Worm (Caenorhabditis elegans) whole organism, L1 larva: Measurements from ENCODE around the gene T05G5.4.
A peak's percentile ranks its signal among the peaks of the same experiment; 100 is the strongest.

ENCODE experiments used
- C16A3.4 ChIP-seq: fragments of 150-350 bp; optimal IDR thresholded peaks from 2 replicates; lab custom pipeline; 2014; ENCODE audit warnings: missing biosample characterization, missing genetic modification characterization
- Y116A8C.19 ChIP-seq: sonication (generic microtip); optimal IDR thresholded peaks from 2 replicates; lab custom pipeline; 2016; ENCODE audit warnings: missing compliant biosample characterization, missing genetic modification characterization, borderline replicate concordance
- alr-1 ChIP-seq: fragments of 200-800 bp; sonication (Bioruptor generic); optimal IDR thresholded peaks from 2 replicates; lab custom pipeline; 2018; ENCODE audit warnings: borderline replicate concordance, mild to moderate bottlenecking, missing genetic modification characterization, missing compliant biosample characterization
- aly-2 ChIP-seq: fragments of 150-350 bp; optimal IDR thresholded peaks from 2 replicates; lab custom pipeline; 2014; ENCODE audit warnings: missing biosample characterization, missing genetic modification characterization
- ama-1 ChIP-seq: fragments of 150-350 bp; optimal IDR thresholded peaks from 2 replicates; lab custom pipeline; 2014
- blmp-1 ChIP-seq: fragments of 150-350 bp; optimal IDR thresholded peaks from 2 replicates; lab custom pipeline; 2014; ENCODE audit warnings: missing biosample characterization, missing genetic modification characterization
- ceh-82 ChIP-seq, 3 experiments: fragments of 150-350 bp in 1 of 3; sonication (generic microtip) in 2 of 3; optimal IDR thresholded peaks; 2 replicates each; lab custom pipeline; 2014 to 2017; ENCODE audit warnings: missing biosample characterization in 3 of 3, missing genetic modification characterization in 3 of 3
- ceh-88 ChIP-seq: fragments of 200-800 bp; sonication (Bioruptor generic); IDR thresholded peaks from 2 replicates; pipeline ENCODE4 v1.3.6; 2022; ENCODE audit warnings: missing genetic modification characterization, missing compliant biosample characterization
- ces-1 ChIP-seq: fragments of 150-350 bp; optimal IDR thresholded peaks from 2 replicates; lab custom pipeline; 2014; ENCODE audit warnings: missing biosample characterization, missing genetic modification reagents, missing genetic modification characterization
- dpl-1 ChIP-seq, 3 experiments: fragments of 150-350 bp in 2 of 3; sonication (generic microtip) in 1 of 3; optimal IDR thresholded peaks; 2 replicates each; lab custom pipeline; 2014 to 2017; ENCODE audit warnings: missing biosample characterization in 3 of 3, missing genetic modification characterization in 3 of 3, missing genetic modification reagents in 3 of 3
- dsc-1 ChIP-seq: sonication (generic microtip); optimal IDR thresholded peaks from 2 replicates; lab custom pipeline; 2016; ENCODE audit warnings: mild to moderate bottlenecking, missing genetic modification characterization, missing compliant biosample characterization
- efl-1 ChIP-seq, 4 experiments: fragments of 150-350 bp; optimal IDR thresholded peaks in 3 of 4; peaks in 1 of 4; 1 replicate in 1 of 4; 2 replicates in 3 of 4; lab custom pipeline; 2014; ENCODE audit warnings: missing biosample characterization in 2 of 4, missing genetic modification characterization in 2 of 4, missing genetic modification reagents in 2 of 4
- efl-3 ChIP-seq: fragments of 200-800 bp; sonication (Bioruptor generic); optimal IDR thresholded peaks from 2 replicates; lab custom pipeline; 2018; ENCODE audit warnings: mild to moderate bottlenecking, missing genetic modification characterization, missing compliant biosample characterization
- elt-3 ChIP-seq, 6 experiments: fragments of 150-350 bp in 1 of 6; sonication (generic microtip); optimal IDR thresholded peaks; 2 replicates each; lab custom pipeline; 2017 to 2018; ENCODE audit warnings: missing biosample characterization in 6 of 6, missing genetic modification characterization in 6 of 6, inconsistent platforms in 1 of 6
- fkh-10 ChIP-seq: sonication (generic microtip); optimal IDR thresholded peaks from 2 replicates; lab custom pipeline; 2017; ENCODE audit warnings: missing biosample characterization, missing genetic modification reagents, missing genetic modification characterization
- fkh-4 ChIP-seq: sonication (generic microtip); optimal IDR thresholded peaks from 2 replicates; lab custom pipeline; 2016; ENCODE audit warnings: missing compliant biosample characterization, missing genetic modification characterization, borderline replicate concordance
- fkh-8 ChIP-seq: sonication (generic microtip); optimal IDR thresholded peaks from 2 replicates; lab custom pipeline; 2016; ENCODE audit warnings: mild to moderate bottlenecking, missing genetic modification characterization, missing compliant biosample characterization
- grh-1 ChIP-seq: fragments of 200-800 bp; sonication (Bioruptor generic); IDR thresholded peaks from 2 replicates; pipeline ENCODE4 v1.3.6; 2022; ENCODE audit warnings: missing genetic modification reagents, missing genetic modification characterization, missing compliant biosample characterization
- hlh-17 ChIP-seq: fragments of 200-800 bp; sonication (Bioruptor generic); optimal IDR thresholded peaks from 2 replicates; lab custom pipeline; 2018; ENCODE audit warnings: missing genetic modification characterization, mild to moderate bottlenecking, missing compliant biosample characterization, moderate library complexity, borderline replicate concordance
- hlh-4 ChIP-seq: sonication (generic microtip); optimal IDR thresholded peaks from 2 replicates; lab custom pipeline; 2016; ENCODE audit warnings: mild to moderate bottlenecking, missing genetic modification characterization, missing compliant biosample characterization
- hpl-2 ChIP-seq: fragments of 150-350 bp; optimal IDR thresholded peaks from 2 replicates; lab custom pipeline; 2014; ENCODE audit warnings: missing biosample characterization, missing genetic modification reagents, missing genetic modification characterization
- irx-1 ChIP-seq: sonication (generic microtip); optimal IDR thresholded peaks from 2 replicates; lab custom pipeline; 2016; ENCODE audit warnings: missing genetic modification characterization, missing compliant biosample characterization
- isw-1 ChIP-seq: fragments of 200-800 bp; sonication (Bioruptor generic); IDR thresholded peaks from 2 replicates; pipeline ENCODE4 v1.3.6; 2022; ENCODE audit warnings: missing genetic modification characterization, missing compliant biosample characterization
- jun-1 ChIP-seq: fragments of 150-350 bp; optimal IDR thresholded peaks from 2 replicates; lab custom pipeline; 2014; ENCODE audit warnings: missing biosample characterization, missing genetic modification reagents, missing genetic modification characterization
- lin-13 ChIP-seq: fragments of 150-350 bp; optimal IDR thresholded peaks from 2 replicates; lab custom pipeline; 2014; ENCODE audit warnings: missing biosample characterization, missing genetic modification reagents, missing genetic modification characterization
- lin-14 ChIP-seq: fragments of 200-800 bp; sonication (Bioruptor generic); optimal IDR thresholded peaks from 2 replicates; lab custom pipeline; 2018; ENCODE audit warnings: mild to moderate bottlenecking, missing genetic modification characterization, moderate library complexity, missing compliant biosample characterization
- lin-15B ChIP-seq: fragments of 150-350 bp; sonication (generic microtip); optimal IDR thresholded peaks from 3 replicates; lab custom pipeline; 2014; ENCODE audit warnings: missing biosample characterization, missing genetic modification characterization
- lin-35 ChIP-seq, 2 experiments: fragments of 150-350 bp; optimal IDR thresholded peaks; 2 replicates each; lab custom pipeline; 2014; ENCODE audit warnings: missing biosample characterization in 2 of 2, missing genetic modification characterization in 2 of 2, missing genetic modification reagents in 2 of 2
- lir-3 ChIP-seq: sonication (generic microtip); optimal IDR thresholded peaks from 2 replicates; lab custom pipeline; 2016; ENCODE audit warnings: mild to moderate bottlenecking, missing genetic modification characterization, moderate library complexity, missing compliant biosample characterization; ENCODE audit not compliant: poor library complexity
- lsy-2 ChIP-seq, 2 experiments: fragments of 150-350 bp; optimal IDR thresholded peaks; 2 replicates each; lab custom pipeline; 2014; ENCODE audit warnings: missing biosample characterization in 2 of 2, missing genetic modification characterization in 2 of 2
- mab-9 ChIP-seq: fragments of 200-800 bp; sonication (Bioruptor generic); IDR thresholded peaks from 2 replicates; pipeline ENCODE4 v1.3.6; 2022; ENCODE audit warnings: missing genetic modification reagents, missing genetic modification characterization, missing compliant biosample characterization
- mep-1 ChIP-seq: fragments of 150-350 bp; optimal IDR thresholded peaks from 2 replicates; lab custom pipeline; 2014; ENCODE audit warnings: missing biosample characterization, missing genetic modification characterization
- nhr-11 ChIP-seq: fragments of 150-350 bp; optimal IDR thresholded peaks from 2 replicates; lab custom pipeline; 2014; ENCODE audit warnings: missing biosample characterization, missing genetic modification characterization
- nhr-237 ChIP-seq: fragments of 150-350 bp; optimal IDR thresholded peaks from 2 replicates; lab custom pipeline; 2014; ENCODE audit warnings: missing biosample characterization, missing genetic modification characterization
- nhr-71 ChIP-seq: sonication (generic microtip); optimal IDR thresholded peaks from 2 replicates; lab custom pipeline; 2016; ENCODE audit warnings: mild to moderate bottlenecking, missing genetic modification characterization, moderate library complexity, missing compliant biosample characterization
- nhr-76 ChIP-seq: sonication (generic microtip); optimal IDR thresholded peaks from 2 replicates; lab custom pipeline; 2017; ENCODE audit warnings: missing biosample characterization, missing genetic modification characterization
- nhr-77 ChIP-seq: fragments of 150-350 bp; optimal IDR thresholded peaks from 2 replicates; lab custom pipeline; 2014; ENCODE audit warnings: missing biosample characterization, missing genetic modification characterization
- nhr-85 ChIP-seq: sonication (generic microtip); peaks from one replicate; lab custom pipeline; 2016; ENCODE audit warnings: missing genetic modification characterization, inconsistent platforms, missing compliant biosample characterization
- nhr-90 ChIP-seq: sonication (generic microtip); optimal IDR thresholded peaks from 2 replicates; lab custom pipeline; 2016; ENCODE audit warnings: mild to moderate bottlenecking, missing genetic modification characterization, missing compliant biosample characterization; ENCODE audit not compliant: poor library complexity
- rnt-1 ChIP-seq: sonication (generic microtip); optimal IDR thresholded peaks from 2 replicates; lab custom pipeline; 2016; ENCODE audit warnings: mild to moderate bottlenecking, missing genetic modification characterization, moderate library complexity, missing compliant biosample characterization
- snpc-4 ChIP-seq: fragments of 150-350 bp; optimal IDR thresholded peaks from 2 replicates; lab custom pipeline; 2014; ENCODE audit warnings: missing biosample characterization, missing genetic modification characterization
- snu-23 ChIP-seq: sonication (generic microtip); optimal IDR thresholded peaks from 2 replicates; lab custom pipeline; 2016; ENCODE audit warnings: missing genetic modification characterization, missing compliant biosample characterization
- swsn-7 ChIP-seq: sonication (generic microtip); optimal IDR thresholded peaks from 2 replicates; lab custom pipeline; 2016; ENCODE audit warnings: missing genetic modification characterization, missing compliant biosample characterization
- tbx-2 ChIP-seq: sonication (generic microtip); optimal IDR thresholded peaks from 2 replicates; lab custom pipeline; 2016; ENCODE audit warnings: missing genetic modification characterization, missing compliant biosample characterization
- unc-62 ChIP-seq: fragments of 150-350 bp; optimal IDR thresholded peaks from 2 replicates; lab custom pipeline; 2014; ENCODE audit warnings: missing biosample characterization, missing genetic modification reagents, missing genetic modification characterization
- unc-86 ChIP-seq: sonication (generic microtip); optimal IDR thresholded peaks from 2 replicates; lab custom pipeline; 2016; ENCODE audit warnings: missing genetic modification characterization, missing compliant biosample characterization
- vab-15 ChIP-seq: sonication (generic microtip); optimal IDR thresholded peaks from 2 replicates; lab custom pipeline; 2017; ENCODE audit warnings: missing genotype, mild to moderate bottlenecking, missing genetic modification characterization, missing compliant biosample characterization
- xbp-1 ChIP-seq: sonication (generic microtip); optimal IDR thresholded peaks from 2 replicates; lab custom pipeline; 2016; ENCODE audit warnings: missing genetic modification characterization, missing compliant biosample characterization
- zip-4 ChIP-seq: fragments of 200-800 bp; sonication (Bioruptor generic); optimal IDR thresholded peaks from 2 replicates; lab custom pipeline; 2018; ENCODE audit warnings: mild to moderate bottlenecking, missing genetic modification characterization, moderate library complexity, missing compliant biosample characterization
- ztf-4 ChIP-seq: fragments of 150-350 bp; optimal IDR thresholded peaks from 2 replicates; lab custom pipeline; 2014; ENCODE audit warnings: missing biosample characterization, missing genetic modification characterization

The T05G5.4 gene

ce11 chrIII:9740663-9741062, 8.1 kb upstream of the T05G5.4 start:
- TF ChIP-seq blmp-1 (tag; lab: Kevin White, UChicago), result peak; percentile 29
- TF ChIP-seq nhr-85, result peak; percentile 46
- peak in 1 of 2 experiments; percentile 53 for TF ChIP-seq lsy-2 (tag; optimal IDR thresholded peaks at IDR 0.05; lab: Kevin White, UChicago)
- no peak for TF ChIP-seq dsc-1 (tag; lab: Kevin White, UChicago)
- no peak for TF ChIP-seq nhr-76 (tag; lab: Kevin White, UChicago)
- TF ChIP-seq jun-1 (tag; lab: Kevin White, UChicago), result no peak
- TF ChIP-seq vab-15 (tag; lab: Kevin White, UChicago), result no peak
- no peak for TF ChIP-seq aly-2 (tag; lab: Kevin White, UChicago)
- no peak for TF ChIP-seq fkh-8
- TF ChIP-seq zip-4 (GFP tag; lab: Kevin White, UChicago), result no peak

DNA sequence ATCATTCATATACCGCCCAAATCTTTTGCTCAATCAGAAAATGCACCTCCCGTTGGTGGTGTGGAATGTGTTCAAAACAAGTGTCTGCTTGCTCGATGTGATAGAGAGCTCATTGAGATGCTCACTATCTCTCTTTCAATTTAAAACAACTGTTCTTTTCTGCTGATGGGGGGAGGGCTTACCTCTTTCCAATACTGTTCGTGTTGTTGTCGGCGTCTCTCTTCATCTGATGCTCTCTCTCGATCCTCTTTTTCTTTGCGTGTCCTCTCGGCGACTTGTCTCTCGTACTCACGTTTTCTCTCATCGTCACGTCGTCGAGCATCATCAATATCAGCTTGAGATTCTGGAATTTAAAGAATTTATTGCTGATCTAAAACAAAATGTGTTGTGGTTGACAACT, 6.7 kb upstream of the T05G5.4 start:
- TF ChIP-seq unc-62 (GFP tag; lab: Kevin White, UChicago), result no peak
- no peak for TF ChIP-seq nhr-85
- TF ChIP-seq lin-13 (GFP tag; lab: Kevin White, UChicago), result no peak
- TF ChIP-seq ceh-82 (tag; optimal IDR thresholded peaks at IDR 0.05; lab: Kevin White, UChicago), result no peak
- TF ChIP-seq isw-1 (GFP tag; lab: Robert Waterston, UW), result no peak
- TF ChIP-seq ama-1 (lab: Kevin White, UChicago), result no peak
- TF ChIP-seq nhr-11, result no peak
- TF ChIP-seq ztf-4 (tag; lab: Kevin White, UChicago), result no peak
- TF ChIP-seq nhr-237 (tag; lab: Kevin White, UChicago), result no peak
- peak in 1 of 2 experiments; percentile 8 for TF ChIP-seq lin-35 (GFP tag; optimal IDR thresholded peaks at IDR 0.05; lab: Kevin White, UChicago)
- no peak for TF ChIP-seq grh-1 (GFP tag; lab: Robert Waterston, UW)
- no peak for TF ChIP-seq snpc-4 (tag; lab: Kevin White, UChicago)
- peak in 1 of 3 experiments; percentile 5 for TF ChIP-seq dpl-1 (GFP tag; optimal IDR thresholded peaks at IDR 0.05; lab: Kevin White, UChicago)
- no peak for TF ChIP-seq nhr-77 (tag; lab: Kevin White, UChicago)
- peak; percentile 15 for TF ChIP-seq mep-1 (tag; lab: Kevin White, UChicago)
- peak; percentile 32 to 52 for TF ChIP-seq efl-1 (optimal IDR thresholded peaks at IDR 0.05; lab: Kevin White, UChicago)
- peak in 1 of 2 experiments; percentile 88 for TF ChIP-seq efl-1 (GFP tag; optimal IDR thresholded peaks at IDR 0.05 in 1 of 2; lab: Kevin White, UChicago)
- no peak for TF ChIP-seq ceh-88 (GFP tag; lab: Robert Waterston, UW)
- no peak for TF ChIP-seq hpl-2 (GFP tag; lab: Kevin White, UChicago)
- TF ChIP-seq nhr-90, result no peak
- TF ChIP-seq unc-86 (tag; lab: Kevin White, UChicago), result no peak
- no peak for TF ChIP-seq C16A3.4 (tag; lab: Kevin White, UChicago)
- TF ChIP-seq irx-1 (tag; lab: Kevin White, UChicago), result no peak
- TF ChIP-seq swsn-7 (tag; lab: Kevin White, UChicago), result no peak
- TF ChIP-seq lin-14 (GFP tag; lab: Kevin White, UChicago), result peak; percentile 77
- no peak for TF ChIP-seq fkh-10 (GFP tag; lab: Kevin White, UChicago)
- no peak for TF ChIP-seq lin-15B (tag; lab: Kevin White, UChicago)
- no peak for TF ChIP-seq mab-9
- no peak for TF ChIP-seq Y116A8C.19
- no peak for TF ChIP-seq fkh-8
- TF ChIP-seq lsy-2 (tag; optimal IDR thresholded peaks at IDR 0.05; lab: Kevin White, UChicago), result peak in 1 of 2 experiments; percentile 9
- TF ChIP-seq lir-3, result peak; percentile 20
- no peak for TF ChIP-seq blmp-1 (tag; lab: Kevin White, UChicago)
- TF ChIP-seq nhr-71 (tag; lab: Kevin White, UChicago), result peak; percentile 75
- no peak for TF ChIP-seq hlh-17 (GFP tag; lab: Kevin White, UChicago)
- TF ChIP-seq tbx-2, result no peak
- no peak for TF ChIP-seq xbp-1 (tag; lab: Kevin White, UChicago)
- no peak for TF ChIP-seq hlh-4
- TF ChIP-seq rnt-1 (tag; lab: Kevin White, UChicago), result peak; percentile 77
- no peak for TF ChIP-seq efl-3
- TF ChIP-seq alr-1, result no peak
- no peak for TF ChIP-seq elt-3 (tag; optimal IDR thresholded peaks at IDR 0.05; lab: Kevin White, UChicago)
- TF ChIP-seq fkh-4 (tag; lab: Kevin White, UChicago), result no peak
- TF ChIP-seq ces-1 (GFP tag; lab: Kevin White, UChicago), result no peak
- TF ChIP-seq nhr-76 (tag; lab: Kevin White, UChicago), result no peak
- peak; percentile 32 for TF ChIP-seq snu-23 (GFP tag; lab: Kevin White, UChicago)
